Fruit fly (Drosophila melanogaster) whole organism, adult: ENCODE measurements around the gene Mvl.
A peak's percentile ranks its signal among the peaks of the same experiment; 100 is the strongest.

ENCODE experiments used
- CG12768 ChIP-seq: fragments of 200-800 bp; sonication (Bioruptor generic); optimal IDR thresholded peaks from 2 replicates; lab custom pipeline; 2017; ENCODE audit warnings: missing biosample characterization, missing genetic modification characterization, mild to moderate bottlenecking, moderate library complexity, missing genetic modification reagents
- CG14711 ChIP-seq: fragments of 200-800 bp; sonication (Bioruptor generic); optimal IDR thresholded peaks from 2 replicates; lab custom pipeline; 2018; ENCODE audit warnings: missing biosample characterization, mild to moderate bottlenecking, missing genetic modification characterization, moderate library complexity
- CG33017 ChIP-seq: fragments of 200-800 bp; sonication (Bioruptor generic); optimal IDR thresholded peaks from 2 replicates; lab custom pipeline; 2018; ENCODE audit warnings: missing biosample characterization, mild to moderate bottlenecking, missing genetic modification characterization, moderate library complexity
- CG5204 ChIP-seq: fragments of 200-800 bp; sonication (Bioruptor generic); optimal IDR thresholded peaks from 2 replicates; lab custom pipeline; 2016; ENCODE audit warnings: missing biosample characterization, missing genetic modification characterization
- CG7045 ChIP-seq: fragments of 200-800 bp; sonication (Bioruptor generic); optimal IDR thresholded peaks from 2 replicates; lab custom pipeline; 2017; ENCODE audit warnings: missing biosample characterization, mild to moderate bottlenecking, missing genetic modification characterization
- CG7101 ChIP-seq: fragments of 200-800 bp; sonication (Bioruptor generic); optimal IDR thresholded peaks from 2 replicates; lab custom pipeline; 2018; ENCODE audit warnings: missing biosample characterization, mild to moderate bottlenecking, missing genetic modification characterization, moderate library complexity
- Crg-1 ChIP-seq: fragments of 200-800 bp; sonication (Bioruptor generic); optimal IDR thresholded peaks from 2 replicates; lab custom pipeline; 2016; ENCODE audit warnings: missing biosample characterization, missing genetic modification characterization
- cnc ChIP-seq, 2 experiments: fragments of >200 bp; optimal IDR thresholded peaks; 2 replicates each; lab custom pipeline; 2017
- kay ChIP-seq: fragments of 200-800 bp; sonication (Bioruptor generic); peaks from one replicate; lab custom pipeline; 2016; ENCODE audit warnings: missing biosample characterization, missing genetic modification characterization, borderline replicate concordance
- ovo ChIP-seq: fragments of 200-800 bp; sonication (Bioruptor generic); optimal IDR thresholded peaks from 2 replicates; lab custom pipeline; 2016; ENCODE audit warnings: missing biosample characterization, missing genetic modification characterization
- pad ChIP-seq: fragments of 200-800 bp; sonication (Bioruptor generic); optimal IDR thresholded peaks from 3 replicates; lab custom pipeline; 2017; ENCODE audit warnings: missing biosample characterization, missing genetic modification characterization, mild to moderate bottlenecking, moderate library complexity, missing genetic modification reagents
- toe ChIP-seq: fragments of 200-800 bp; sonication (Bioruptor generic); optimal IDR thresholded peaks from 2 replicates; lab custom pipeline; 2016; ENCODE audit warnings: missing biosample characterization, missing genetic modification characterization

- TF ChIP-seq CG12768 (GFP tag; lab: Kevin White, UChicago) (no peak), CG14711 (no peak), kay (GFP tag; lab: Kevin White, UChicago) (peak; percentile 99), Crg-1 (GFP tag; lab: Kevin White, UChicago) (no peak), pad (GFP tag; lab: Kevin White, UChicago) (no peak), toe (no peak), ovo (GFP tag; lab: Kevin White, UChicago) (no peak), CG7045 (GFP tag; lab: Kevin White, UChicago) (no peak), CG33017 (tag; lab: Kevin White, UChicago) (no peak), CG7101 (tag; lab: Kevin White, UChicago) (no peak), cnc (optimal IDR thresholded peaks at IDR 0.05; lab: Kevin White, UChicago) (no peak), CG5204 (GFP tag; lab: Kevin White, UChicago) (no peak)
Measured at dm6 chr3R:21065696-21066080, 5.1 kb upstream of the Mvl start.
